1 fruit fly cellular context compared by ENCODE assay signal in the genomic region with DNA sequence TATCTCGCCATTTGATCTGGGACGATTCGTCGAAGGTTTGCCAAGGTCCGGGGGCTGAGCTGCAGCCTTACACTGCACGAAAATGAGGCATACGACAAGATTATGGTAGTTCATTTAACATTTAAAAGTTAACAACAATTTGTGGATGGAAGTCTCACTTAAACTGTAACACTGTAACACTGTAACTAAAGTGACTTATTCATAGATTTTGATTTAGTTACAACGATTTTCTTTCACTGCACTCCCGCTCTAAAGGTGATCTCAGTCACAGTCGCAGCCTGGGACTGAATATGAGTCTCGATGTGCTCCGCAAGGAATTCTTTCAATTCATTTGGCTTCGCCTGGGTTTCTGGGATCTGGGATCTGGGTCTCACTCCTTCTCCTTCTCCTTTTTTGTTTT.
TF ChIP-seq lines count a peak whose summit lies in the region.

No protein-coding gene starts in this region.

TF ChIP-seq in whole organism, embryonic, 481 proteins besides CTCF, POLR2A, EP300 and RAD21 (continued from another document and continues in another):
- TF ChIP-seq CG4617 (GFP tag; optimal IDR thresholded peaks at IDR 0.05; lab: Kevin White, UChicago; ENCODE audit: borderline replicate concordance) (no peak), ash1 (GFP tag; optimal IDR thresholded peaks at IDR 0.05; lab: Kevin White, UChicago) (no peak), Adf1 (GFP tag; IDR thresholded peaks at IDR 0.05; lab: Robert Waterston, UW) (no peak), wor (GFP tag; IDR thresholded peaks at IDR 0.05; lab: Robert Waterston, UW) (no peak), bigmax (GFP tag; optimal IDR thresholded peaks at IDR 0.05; lab: Kevin White, UChicago) (no peak), fru (optimal IDR thresholded peaks at IDR 0.05; lab: Kevin White, UChicago) (no peak), CG10565 (GFP tag; optimal IDR thresholded peaks at IDR 0.05; lab: Kevin White, UChicago) (no peak), dati (GFP tag; IDR thresholded peaks at IDR 0.05; lab: Robert Waterston, UW) (no peak), cas (GFP tag; IDR thresholded peaks at IDR 0.05; lab: Robert Waterston, UW) (no peak), tap (tag; optimal IDR thresholded peaks at IDR 0.05; lab: Kevin White, UChicago) (no peak), Mes4 (GFP tag; optimal IDR thresholded peaks at IDR 0.05; lab: Kevin White, UChicago) (no peak), tna (GFP tag; IDR thresholded peaks at IDR 0.05; lab: Robert Waterston, UW; ENCODE audit: partially characterized antibody) (no peak), gsb-n (tag; optimal IDR thresholded peaks at IDR 0.05; lab: Kevin White, UChicago) (no peak), salm (tag; optimal IDR thresholded peaks at IDR 0.05; lab: Kevin White, UChicago) (no peak), Hsf (GFP tag; optimal IDR thresholded peaks at IDR 0.05; lab: Kevin White, UChicago) (no peak), CG18764 (GFP tag; optimal IDR thresholded peaks at IDR 0.05; lab: Kevin White, UChicago) (no peak), abd-A (tag; optimal IDR thresholded peaks at IDR 0.05; lab: Kevin White, UChicago) (no peak), nau (GFP tag; optimal IDR thresholded peaks at IDR 0.05; lab: Kevin White, UChicago) (no peak), nmo (GFP tag; optimal IDR thresholded peaks at IDR 0.05; lab: Kevin White, UChicago) (peak; percentile 15), Fer1 (GFP tag; optimal IDR thresholded peaks at IDR 0.05; lab: Kevin White, UChicago) (no peak), CG7928 (GFP tag; optimal IDR thresholded peaks at IDR 0.05; lab: Kevin White, UChicago) (no peak), D19A (tag; optimal IDR thresholded peaks at IDR 0.05; lab: Kevin White, UChicago) (peak; percentile 17), nerfin-2 (GFP tag; IDR thresholded peaks at IDR 0.05; lab: Robert Waterston, UW; ENCODE audit: partially characterized antibody) (no peak), CG13123 (GFP tag; optimal IDR thresholded peaks at IDR 0.05; lab: Kevin White, UChicago) (no peak), Nf-YB (GFP tag; optimal IDR thresholded peaks at IDR 0.05; lab: Kevin White, UChicago) (no peak), bbx (GFP tag; IDR thresholded peaks at IDR 0.05; lab: Robert Waterston, UW; ENCODE audit: partially characterized antibody) (no peak), HLH3B (GFP tag; IDR thresholded peaks at IDR 0.05; lab: Robert Waterston, UW) (no peak), CG14965 (GFP tag; optimal IDR thresholded peaks at IDR 0.05; lab: Kevin White, UChicago; ENCODE audit: borderline replicate concordance) (no peak), ind (GFP tag; optimal IDR thresholded peaks at IDR 0.05; lab: Kevin White, UChicago) (no peak), CG2116 (GFP tag; optimal IDR thresholded peaks at IDR 0.05; lab: Kevin White, UChicago) (no peak), HLHmδ (GFP tag; optimal IDR thresholded peaks at IDR 0.05; lab: Kevin White, UChicago) (no peak), CG1603 (tag; optimal IDR thresholded peaks at IDR 0.05; lab: Kevin White, UChicago) (peak; percentile 77), Hr3 (GFP tag; optimal IDR thresholded peaks at IDR 0.05; lab: Kevin White, UChicago) (no peak), lola (GFP tag; optimal IDR thresholded peaks at IDR 0.05; lab: Kevin White, UChicago) (peak in 1 of 3 experiments; percentile 63), Deaf1 (tag; optimal IDR thresholded peaks at IDR 0.05; lab: Kevin White, UChicago) (no peak), Tbp (GFP tag; optimal IDR thresholded peaks at IDR 0.05; lab: Kevin White, UChicago) (no peak), CG6689 (GFP tag; IDR thresholded peaks at IDR 0.05; lab: Robert Waterston, UW) (peak; percentile 39), bsh (GFP tag; optimal IDR thresholded peaks at IDR 0.05; lab: Kevin White, UChicago) (peak; percentile 21 to 62), so (GFP tag; IDR thresholded peaks at IDR 0.05; lab: Robert Waterston, UW) (no peak), CG11093 (GFP tag; IDR thresholded peaks at IDR 0.05; lab: Robert Waterston, UW) (0 out of 3 replicates have a peak, but pooled peaks have one; percentile 18), Hr51 (GFP tag; optimal IDR thresholded peaks at IDR 0.05; lab: Kevin White, UChicago) (no peak), cad (GFP tag; optimal IDR thresholded peaks at IDR 0.05; lab: Kevin White, UChicago) (no peak), chn (GFP tag; optimal IDR thresholded peaks at IDR 0.05; lab: Kevin White, UChicago) (no peak), CG15514 (GFP tag; optimal IDR thresholded peaks at IDR 0.05; lab: Kevin White, UChicago) (no peak), sens (GFP tag; lab: Kevin White, UChicago) (peak; percentile 92), GATAe (GFP tag; conservative IDR thresholded peaks at IDR 0.05; lab: Robert Waterston, UW) (no peak), ac (GFP tag; optimal IDR thresholded peaks at IDR 0.05; lab: Kevin White, UChicago) (peak; percentile 77), wdn (GFP tag; IDR thresholded peaks at IDR 0.05; lab: Robert Waterston, UW) (no peak), Vsx1 (GFP tag; optimal IDR thresholded peaks at IDR 0.05; lab: Kevin White, UChicago) (no peak), gsb (GFP tag; IDR thresholded peaks at IDR 0.05; lab: Robert Waterston, UW) (no peak), ci (GFP tag; IDR thresholded peaks at IDR 0.05; lab: Robert Waterston, UW) (no peak), ken (GFP tag; IDR thresholded peaks at IDR 0.05; lab: Robert Waterston, UW) (no peak), h (optimal IDR thresholded peaks at IDR 0.05; lab: Kevin White, UChicago) (no peak), zfh1 (GFP tag; IDR thresholded peaks at IDR 0.05; lab: Robert Waterston, UW) (peak; percentile 84), Eip74EF (GFP tag; optimal IDR thresholded peaks at IDR 0.05; lab: Kevin White, UChicago) (no peak), phol (tag; optimal IDR thresholded peaks at IDR 0.05; lab: Kevin White, UChicago) (peak; percentile 56), Hr39 (optimal IDR thresholded peaks at IDR 0.05; lab: Kevin White, UChicago) (peak; percentile 21), CG11560 (tag; IDR thresholded peaks at IDR 0.05; lab: Robert Waterston, UW) (no peak), hbn (GFP tag; IDR thresholded peaks at IDR 0.05; lab: Robert Waterston, UW; ENCODE audit: partially characterized antibody) (no peak), CG17361 (GFP tag; IDR thresholded peaks at IDR 0.05; lab: Robert Waterston, UW) (peak; percentile 47; the same call in 2 of the 3 replicates), Usf (GFP tag; optimal IDR thresholded peaks at IDR 0.05; lab: Kevin White, UChicago) (no peak), CG12071 (GFP tag; optimal IDR thresholded peaks at IDR 0.05; lab: Kevin White, UChicago) (no peak), nerfin-1 (tag; optimal IDR thresholded peaks at IDR 0.05; lab: Kevin White, UChicago) (no peak), CG4730 (GFP tag; IDR thresholded peaks at IDR 0.05; lab: Robert Waterston, UW) (no peak), Side (GFP tag; optimal IDR thresholded peaks at IDR 0.05; lab: Kevin White, UChicago) (no peak), ro (GFP tag; IDR thresholded peaks at IDR 0.05; lab: Robert Waterston, UW) (no peak), jigr1 (GFP tag; IDR thresholded peaks at IDR 0.05; lab: Robert Waterston, UW) (no peak), unc-4 (GFP tag; IDR thresholded peaks at IDR 0.05; lab: Robert Waterston, UW; ENCODE audit: partially characterized antibody) (no peak), az2 (GFP tag; optimal IDR thresholded peaks at IDR 0.05; lab: Kevin White, UChicago) (no peak), sd (tag; optimal IDR thresholded peaks at IDR 0.05; lab: Kevin White, UChicago) (no peak), CG16813 (GFP tag; IDR thresholded peaks at IDR 0.05; lab: Robert Waterston, UW; ENCODE audit: partially characterized antibody) (no peak), CG10267 (tag; optimal IDR thresholded peaks at IDR 0.05; lab: Kevin White, UChicago) (peak; percentile 22), CG8281 (tag; optimal IDR thresholded peaks at IDR 0.05; lab: Kevin White, UChicago) (no peak), H2.0 (GFP tag; IDR thresholded peaks at IDR 0.05; lab: Robert Waterston, UW) (no peak), CG9932 (GFP tag; IDR thresholded peaks at IDR 0.05; lab: Robert Waterston, UW) (no peak), CG1233 (GFP tag; optimal IDR thresholded peaks at IDR 0.05; lab: Kevin White, UChicago) (peak; percentile 20), danr (GFP tag; IDR thresholded peaks at IDR 0.05; lab: Robert Waterston, UW) (no peak), Blimp-1 (GFP tag; optimal IDR thresholded peaks at IDR 0.05; lab: Kevin White, UChicago) (peak; percentile 0), CG16815 (GFP tag; optimal IDR thresholded peaks at IDR 0.05; lab: Kevin White, UChicago) (peak; percentile 15), wek (GFP tag; optimal IDR thresholded peaks at IDR 0.05; lab: Kevin White, UChicago) (no peak), stwl (tag; optimal IDR thresholded peaks at IDR 0.05; lab: Kevin White, UChicago) (peak; percentile 29), Abd-B (GFP tag; optimal IDR thresholded peaks at IDR 0.05; lab: Kevin White, UChicago) (no peak), pum (GFP tag; optimal IDR thresholded peaks at IDR 0.05; lab: Kevin White, UChicago) (peak; percentile 16), CG17612 (GFP tag; IDR thresholded peaks at IDR 0.05; lab: Robert Waterston, UW) (no peak), Sin3A (optimal IDR thresholded peaks at IDR 0.05; lab: Kevin White, UChicago) (no peak), eve (GFP tag; optimal IDR thresholded peaks at IDR 0.05; lab: Kevin White, UChicago) (peak in 1 of 2 experiments; percentile 54), CG7271 (tag; optimal IDR thresholded peaks at IDR 0.05; lab: Kevin White, UChicago) (peak; percentile 58), CG10979 (tag; optimal IDR thresholded peaks at IDR 0.05; lab: Kevin White, UChicago) (peak; percentile 71), CG6813 (GFP tag; optimal IDR thresholded peaks at IDR 0.05; lab: Kevin White, UChicago) (peak; percentile 47), Lpt (GFP tag; optimal IDR thresholded peaks at IDR 0.05; lab: Kevin White, UChicago) (no peak), Lhr (GFP tag; optimal IDR thresholded peaks at IDR 0.05; lab: Kevin White, UChicago) (no peak), Taf1 (GFP tag; IDR thresholded peaks at IDR 0.05; lab: Robert Waterston, UW) (no peak), CG4328 (GFP tag; optimal IDR thresholded peaks at IDR 0.05; lab: Kevin White, UChicago) (no peak), Antp (GFP tag; optimal IDR thresholded peaks at IDR 0.05; lab: Kevin White, UChicago) (peak; percentile 24), Drgx (GFP tag; IDR thresholded peaks at IDR 0.05; lab: Robert Waterston, UW) (peak; percentile 61; the same call in 1 of the 2 replicates), CG14710 (tag; optimal IDR thresholded peaks at IDR 0.05; lab: Kevin White, UChicago) (peak; percentile 57), CG42726 (GFP tag; IDR thresholded peaks at IDR 0.05; lab: Robert Waterston, UW; ENCODE audit: partially characterized antibody) (no peak), crc (GFP tag; optimal IDR thresholded peaks at IDR 0.05; lab: Kevin White, UChicago) (no peak), nom (GFP tag; optimal IDR thresholded peaks at IDR 0.05; lab: Kevin White, UChicago) (peak; percentile 20), CG8290 (GFP tag; optimal IDR thresholded peaks at IDR 0.05; lab: Kevin White, UChicago) (no peak), CG8290 (tag; optimal IDR thresholded peaks at IDR 0.05; lab: Kevin White, UChicago) (peak in 1 of 2 experiments; percentile 7), unpg (GFP tag; optimal IDR thresholded peaks at IDR 0.05; lab: Kevin White, UChicago) (peak; percentile 39), onecut (GFP tag; IDR thresholded peaks at IDR 0.05; lab: Robert Waterston, UW) (no peak), Pdp1 (GFP tag; optimal IDR thresholded peaks at IDR 0.05; lab: Kevin White, UChicago) (peak in 1 of 2 experiments; percentile 4), cg (GFP tag; optimal IDR thresholded peaks at IDR 0.05; lab: Kevin White, UChicago) (no peak), mirr (GFP tag; optimal IDR thresholded peaks at IDR 0.05; lab: Kevin White, UChicago) (no peak), lab (GFP tag; optimal IDR thresholded peaks at IDR 0.05; lab: Kevin White, UChicago) (no peak), slp2 (GFP tag; optimal IDR thresholded peaks at IDR 0.05; lab: Kevin White, UChicago) (no peak), esg (GFP tag; conservative IDR thresholded peaks at IDR 0.05; lab: Robert Waterston, UW) (no peak), stc (GFP tag; IDR thresholded peaks at IDR 0.05; lab: Robert Waterston, UW) (no peak), lbe (GFP tag; optimal IDR thresholded peaks at IDR 0.05; lab: Kevin White, UChicago) (peak; percentile 86), CG30403 (GFP tag; optimal IDR thresholded peaks at IDR 0.05; lab: Kevin White, UChicago) (no peak), vvl (GFP tag; IDR thresholded peaks at IDR 0.05; lab: Robert Waterston, UW) (no peak), chif (GFP tag; optimal IDR thresholded peaks at IDR 0.05; lab: Kevin White, UChicago) (peak in 1 of 2 experiments; percentile 36), CG16863 (GFP tag; optimal IDR thresholded peaks at IDR 0.05; lab: Kevin White, UChicago) (no peak), Mad (GFP tag; optimal IDR thresholded peaks at IDR 0.05; lab: Kevin White, UChicago) (no peak), TFAM (GFP tag; optimal IDR thresholded peaks at IDR 0.05; lab: Kevin White, UChicago) (no peak), Oli (tag; optimal IDR thresholded peaks at IDR 0.05; lab: Kevin White, UChicago) (peak; percentile 20), Xrp1 (GFP tag; IDR thresholded peaks at IDR 0.05; lab: Robert Waterston, UW) (peak; percentile 69), vfl (GFP tag; optimal IDR thresholded peaks at IDR 0.05; lab: Kevin White, UChicago) (no peak), Myb (GFP tag; optimal IDR thresholded peaks at IDR 0.05; lab: Kevin White, UChicago) (no peak), Atf3 (GFP tag; optimal IDR thresholded peaks at IDR 0.05; lab: Kevin White, UChicago) (peak; percentile 25), E2f1 (GFP tag; IDR thresholded peaks at IDR 0.05; lab: Robert Waterston, UW) (no peak), tll (GFP tag; optimal IDR thresholded peaks at IDR 0.05; lab: Kevin White, UChicago) (no peak), Doc2 (GFP tag; IDR thresholded peaks at IDR 0.05; lab: Robert Waterston, UW) (no peak), CG6272 (GFP tag; IDR thresholded peaks at IDR 0.05; lab: Robert Waterston, UW) (no peak), CG15269 (tag; optimal IDR thresholded peaks at IDR 0.05; lab: Kevin White, UChicago) (no peak), tgo (GFP tag; IDR thresholded peaks at IDR 0.05; lab: Robert Waterston, UW) (no peak), fd96Cb (tag; optimal IDR thresholded peaks at IDR 0.05; lab: Kevin White, UChicago) (peak; percentile 36), gt (GFP tag; IDR thresholded peaks at IDR 0.05; lab: Robert Waterston, UW) (no peak), row (GFP tag; IDR thresholded peaks at IDR 0.05; lab: Robert Waterston, UW) (0 out of 3 replicates have a peak, but pooled peaks have one; percentile 25), tup (GFP tag; optimal IDR thresholded peaks at IDR 0.05; lab: Kevin White, UChicago) (no peak), kni (GFP tag; optimal IDR thresholded peaks at IDR 0.05; lab: Kevin White, UChicago) (no peak)
